Worm (Caenorhabditis elegans): ENCODE data around the gene cest-35.2.

The cest-35.2 gene

DNA sequence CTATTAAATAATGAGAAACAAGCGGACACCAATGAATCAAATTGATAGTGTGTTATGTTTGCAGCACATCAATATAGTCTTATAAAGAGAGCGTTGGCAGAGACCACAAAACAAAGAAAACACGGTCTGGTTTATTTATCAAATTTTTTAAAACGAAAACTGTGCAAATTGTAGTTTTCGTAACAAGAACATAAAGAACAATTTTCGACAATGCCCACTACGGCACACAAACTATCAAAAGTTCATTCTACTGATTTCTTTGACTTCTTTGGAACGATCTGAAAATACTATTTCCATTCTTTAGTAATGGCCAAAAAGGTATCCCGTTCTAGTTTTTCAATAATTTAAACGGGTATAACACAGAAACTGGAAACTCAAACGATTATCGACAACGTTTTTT lies at the start of gene cest-35.2:
cest-35.2 (minus strand) TSS at position 101 of the 400 bp plus-strand sequence.
- TF ChIP-seq lin-13 (GFP tag; optimal IDR thresholded peaks at IDR 0.05) = no peak
- peak; percentile 69 for TF ChIP-seq nhr-28 (tag; optimal IDR thresholded peaks at IDR 0.05)

DNA sequence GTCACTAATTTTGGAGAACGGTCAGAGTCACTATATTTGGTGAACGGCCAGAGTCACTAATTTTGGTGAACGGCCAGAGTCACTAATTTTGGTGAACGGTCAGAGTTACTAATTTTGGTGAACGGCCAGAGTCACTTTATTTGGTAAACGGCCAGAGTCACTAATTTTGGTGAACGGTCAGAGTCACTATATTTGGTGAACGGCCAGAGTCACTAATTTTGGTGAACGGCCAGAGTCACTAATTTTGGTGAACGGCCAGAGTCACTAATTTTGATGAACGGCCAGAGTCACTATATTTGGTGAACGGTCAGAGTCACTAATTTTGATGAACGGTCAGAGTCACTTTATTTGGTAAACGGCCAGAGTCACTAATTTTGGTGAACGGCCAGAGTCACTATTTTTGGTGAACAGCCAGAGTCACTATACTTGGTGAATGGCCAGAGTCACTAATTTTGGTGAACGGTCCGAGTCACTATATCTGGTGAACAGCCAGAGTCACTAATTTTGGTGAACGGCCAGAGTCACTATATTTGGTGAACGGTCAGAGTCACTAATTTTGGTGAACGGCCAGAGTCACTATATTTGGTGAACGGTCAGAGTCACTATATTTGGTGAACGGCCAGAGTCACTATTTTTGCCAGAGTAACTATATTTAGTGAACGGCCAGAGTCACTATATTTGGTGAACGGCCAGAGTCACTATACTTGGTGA lies 47.4 kb upstream of the cest-35.2 start:
- TF ChIP-seq lir-3 (tag; optimal IDR thresholded peaks at IDR 0.05) = peak; percentile 4
- TF ChIP-seq hlh-11 (tag; optimal IDR thresholded peaks at IDR 0.05) = peak; percentile 10
- TF ChIP-seq mxl-3 (GFP tag; optimal IDR thresholded peaks at IDR 0.05) = peak; percentile 17
- TF ChIP-seq gei-8 (GFP tag; optimal IDR thresholded peaks at IDR 0.05) = peak; percentile 13

DNA sequence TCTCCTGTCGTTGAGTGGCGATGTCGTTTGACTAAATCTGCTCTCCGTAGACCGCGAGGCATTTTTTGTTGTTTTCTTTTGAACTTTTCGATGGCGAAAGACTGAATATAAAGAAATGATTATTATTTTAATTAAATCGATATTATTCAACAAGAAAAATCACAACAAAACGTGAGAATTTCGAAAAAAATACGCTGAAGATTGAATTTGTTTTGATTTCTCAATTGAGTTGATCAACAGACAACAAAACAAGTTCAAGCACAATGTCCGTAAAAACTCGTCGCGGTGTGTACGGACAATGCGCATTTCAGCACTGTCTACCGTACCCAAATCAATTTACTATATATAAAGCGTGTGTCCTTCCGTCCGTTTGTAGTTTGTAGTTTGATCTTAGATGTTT lies 41.0 kb upstream of the cest-35.2 start, which contains the start of gene B0238.9:
B0238.9 (minus strand) TSS at position 101 of the 400 bp plus-strand sequence.
- TF ChIP-seq hlh-30 (tag; optimal IDR thresholded peaks at IDR 0.05; ENCODE audit: insufficient read depth) = no peak
- TF ChIP-seq nhr-76 (tag; optimal IDR thresholded peaks at IDR 0.05) = no peak
- no peak for TF ChIP-seq lir-3 (tag; optimal IDR thresholded peaks at IDR 0.05)
- TF ChIP-seq lin-13 (GFP tag; optimal IDR thresholded peaks at IDR 0.05) = no peak
- no peak for TF ChIP-seq lsy-2 (tag; optimal IDR thresholded peaks at IDR 0.05)
- TF ChIP-seq hmg-1.1 (GFP tag; IDR thresholded peaks at IDR 0.05) = no peak
- no peak for TF ChIP-seq dve-1 (tag; optimal IDR thresholded peaks at IDR 0.05; ENCODE audit: insufficient read depth)
- TF ChIP-seq hif-1 (tag; optimal IDR thresholded peaks at IDR 0.05) = no peak
- TF ChIP-seq fkh-10 (GFP tag; optimal IDR thresholded peaks at IDR 0.05) = no peak
- TF ChIP-seq jun-1 (tag; optimal IDR thresholded peaks at IDR 0.05) = no peak

DNA sequence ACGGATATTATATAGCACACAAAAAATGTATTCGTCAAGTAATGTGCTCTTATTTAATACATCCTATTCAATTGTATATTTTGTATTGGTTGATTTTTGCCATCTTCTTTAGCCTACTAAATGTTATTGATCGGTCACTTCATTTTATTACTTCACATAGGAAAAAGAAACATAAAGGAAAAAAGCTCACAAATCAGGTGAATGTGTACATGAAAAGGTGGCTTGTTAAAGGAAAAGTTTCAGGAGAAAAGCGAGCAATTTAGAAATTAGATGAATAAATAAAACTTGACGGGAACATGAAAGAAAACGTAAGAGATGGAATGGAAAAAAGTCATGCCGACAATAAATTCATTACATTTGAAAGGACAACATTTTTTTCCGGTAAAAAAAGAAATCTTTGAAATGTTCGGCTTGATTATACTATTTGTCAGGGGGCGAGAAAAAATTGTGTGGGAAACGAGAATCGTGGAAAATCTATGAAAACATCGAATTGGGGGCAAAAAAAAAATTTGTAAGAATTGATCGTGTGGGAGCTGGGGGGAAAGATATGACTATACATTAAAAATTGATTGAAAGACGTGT lies 38.5 kb upstream of the cest-35.2 start:
- TF ChIP-seq F49E8.2 (tag; optimal IDR thresholded peaks at IDR 0.05; ENCODE audit: borderline replicate concordance) (peak; percentile 6), nhr-102 (tag; optimal IDR thresholded peaks at IDR 0.05) (peak; percentile 53), mes-2 (tag; optimal IDR thresholded peaks at IDR 0.05; ENCODE audit: poor library complexity, severe bottlenecking) (peak; percentile 14), aha-1 (tag) (peak; percentile 90), ztf-11 (tag; optimal IDR thresholded peaks at IDR 0.05) (no peak), duxl-1 (tag; optimal IDR thresholded peaks at IDR 0.05; ENCODE audit: poor library complexity) (no peak), sdz-12 (GFP tag; optimal IDR thresholded peaks at IDR 0.05) (no peak), hmg-1.1 (GFP tag; IDR thresholded peaks at IDR 0.05) (no peak), nhr-111 (GFP tag; optimal IDR thresholded peaks at IDR 0.05) (peak; percentile 12), zfp-3 (GFP tag; conservative IDR thresholded peaks at IDR 0.05) (peak; percentile 69; the same call in 1 of the 2 replicates), daf-16 (GFP tag; optimal IDR thresholded peaks at IDR 0.05) (peak in 1 of 2 experiments; percentile 82), daf-16 (tag; optimal IDR thresholded peaks at IDR 0.05) (peak; percentile 31), ceh-20 (GFP tag; IDR thresholded peaks at IDR 0.05) (no peak), mdl-1 (tag; optimal IDR thresholded peaks at IDR 0.05) (no peak), lsy-2 (tag; optimal IDR thresholded peaks at IDR 0.05) (peak in 1 of 2 experiments; percentile 2), T26A8.4 (GFP tag; IDR thresholded peaks at IDR 0.05) (peak; percentile 66), dpl-1 (GFP tag; optimal IDR thresholded peaks at IDR 0.05) (peak; percentile 0), egl-43 (GFP tag; IDR thresholded peaks at IDR 0.05) (no peak), zag-1 (tag; optimal IDR thresholded peaks at IDR 0.05) (no peak), Y75B8A.6 (GFP tag; IDR thresholded peaks at IDR 0.05) (0 out of 2 replicates have a peak, but pooled peaks have one; percentile 5), lim-7 (GFP tag; IDR thresholded peaks at IDR 0.05) (no peak), ama-1 (optimal IDR thresholded peaks at IDR 0.05) (peak; percentile 47), unc-39 (tag; optimal IDR thresholded peaks at IDR 0.05) (no peak), ces-1 (GFP tag; optimal IDR thresholded peaks at IDR 0.05) (no peak), ceh-28 (tag; optimal IDR thresholded peaks at IDR 0.05) (no peak), skn-1 (tag; optimal IDR thresholded peaks at IDR 0.05) (no peak), dmd-8 (GFP tag; IDR thresholded peaks at IDR 0.05) (0 out of 2 replicates have a peak, but pooled peaks have one; percentile 22)
